Fruit fly (Drosophila melanogaster) whole organism, embryonic: ENCODE data around the gene CG10140.

Experiments used
- Bgb ChIP-seq: fragments of 200-800 bp; sonication (Bioruptor generic); IDR thresholded peaks from 2 replicates; pipeline ENCODE4 v1.3.6; 2022; ENCODE audit warnings: missing biosample characterization, missing genetic modification characterization; ENCODE audit not compliant: partially characterized antibody
- CG13287 ChIP-seq: fragments of 200-800 bp; sonication (Bioruptor generic); IDR thresholded peaks from 2 replicates; pipeline ENCODE4 v1.3.6; 2022; ENCODE audit warnings: missing biosample characterization, missing genetic modification characterization; ENCODE audit not compliant: partially characterized antibody
- CG13624 ChIP-seq: fragments of 200-800 bp; sonication (Bioruptor generic); optimal IDR thresholded peaks from 2 replicates; lab custom pipeline; 2016; ENCODE audit warnings: missing biosample characterization, missing genetic modification characterization
- CG14710 ChIP-seq: fragments of 200-800 bp; sonication (Bioruptor generic); optimal IDR thresholded peaks from 3 replicates; lab custom pipeline; 2019; ENCODE audit warnings: missing biosample characterization, mild to moderate bottlenecking, missing genetic modification characterization, moderate library complexity
- CG3163 ChIP-seq: fragments of 200-800 bp; sonication (Bioruptor generic); optimal IDR thresholded peaks from 3 replicates; lab custom pipeline; 2016; ENCODE audit warnings: missing biosample characterization, missing genetic modification characterization
- CG3995 ChIP-seq: fragments of 200-800 bp; sonication (Bioruptor generic); optimal IDR thresholded peaks from 3 replicates; lab custom pipeline; 2016; ENCODE audit warnings: missing biosample characterization, missing genetic modification characterization
- CG4360 ChIP-seq: fragments of 200-800 bp; sonication (Bioruptor generic); IDR thresholded peaks from 2 replicates; pipeline ENCODE4 v1.3.6; 2022; ENCODE audit warnings: missing biosample characterization, missing genetic modification characterization
- CG4617 ChIP-seq: fragments of 200-800 bp; sonication (Bioruptor generic); optimal IDR thresholded peaks from 3 replicates; lab custom pipeline; 2016; ENCODE audit warnings: missing biosample characterization, missing genetic modification characterization, borderline replicate concordance
- CG7963 ChIP-seq: fragments of 200-800 bp; sonication (Bioruptor generic); IDR thresholded peaks from 3 replicates; pipeline ENCODE4 v1.3.6; 2022; ENCODE audit warnings: missing biosample characterization, missing genetic modification characterization; ENCODE audit not compliant: partially characterized antibody
- CG9727 ChIP-seq: fragments of 200-800 bp; sonication (Bioruptor generic); optimal IDR thresholded peaks from 3 replicates; lab custom pipeline; 2017; ENCODE audit warnings: missing biosample characterization, mild to moderate bottlenecking, missing genetic modification characterization
- CG9817 ChIP-seq: fragments of 200-800 bp; sonication (Bioruptor generic); optimal IDR thresholded peaks from 2 replicates; lab custom pipeline; 2018; ENCODE audit warnings: missing biosample characterization, mild to moderate bottlenecking, missing genetic modification characterization, moderate library complexity
- CG9876 ChIP-seq: fragments of 200-800 bp; sonication (Bioruptor generic); optimal IDR thresholded peaks from 2 replicates; lab custom pipeline; 2016; ENCODE audit warnings: missing biosample characterization, missing genetic modification characterization
- Dad ChIP-seq: fragments of 200-800 bp; sonication (Bioruptor generic); optimal IDR thresholded peaks from 3 replicates; lab custom pipeline; 2016; ENCODE audit warnings: missing biosample characterization, missing genetic modification characterization
- HmgZ ChIP-seq: fragments of 200-800 bp; sonication (Bioruptor generic); optimal IDR thresholded peaks from 2 replicates; lab custom pipeline; 2018; ENCODE audit warnings: missing biosample characterization, mild to moderate bottlenecking, missing genetic modification characterization
- Lim3 ChIP-seq: fragments of 200-800 bp; sonication (Bioruptor generic); IDR thresholded peaks from 2 replicates; pipeline ENCODE4 v1.3.6; 2022; ENCODE audit warnings: missing biosample characterization, missing genetic modification characterization
- MESR4 ChIP-seq: fragments of 200-800 bp; sonication (Bioruptor generic); optimal IDR thresholded peaks from 2 replicates; lab custom pipeline; 2018; ENCODE audit warnings: missing biosample characterization, mild to moderate bottlenecking, missing genetic modification characterization, moderate library complexity
- NfI ChIP-seq: fragments of 200-800 bp; sonication (Bioruptor generic); optimal IDR thresholded peaks from 3 replicates; lab custom pipeline; 2018; ENCODE audit warnings: missing biosample characterization, mild to moderate bottlenecking, missing genetic modification characterization, moderate library complexity
- Ptx1 ChIP-seq: fragments of 200-800 bp; sonication (Bioruptor generic); IDR thresholded peaks from 2 replicates; pipeline ENCODE4 v1.3.6; 2022; ENCODE audit warnings: missing biosample characterization, missing genetic modification characterization
- Rfx ChIP-seq: fragments of 200-800 bp; sonication (Bioruptor generic); IDR thresholded peaks from 2 replicates; pipeline ENCODE4 v1.3.6; 2022; ENCODE audit warnings: missing biosample characterization, missing genetic modification characterization
- Sry-δ ChIP-seq: fragments of 200-800 bp; sonication (Bioruptor generic); optimal IDR thresholded peaks from 2 replicates; lab custom pipeline; 2016; ENCODE audit warnings: missing biosample characterization, missing genetic modification characterization
- YL-1 ChIP-seq: fragments of 200-800 bp; sonication (Bioruptor generic); optimal IDR thresholded peaks from 3 replicates; lab custom pipeline; 2017; ENCODE audit warnings: missing biosample characterization, mild to moderate bottlenecking, missing genetic modification characterization
- az2 ChIP-seq: fragments of 200-800 bp; sonication (Bioruptor generic); optimal IDR thresholded peaks from 3 replicates; lab custom pipeline; 2016; ENCODE audit warnings: missing biosample characterization, missing genetic modification characterization
- bsh ChIP-seq, 2 experiments: fragments of 200-800 bp; sonication (Bioruptor generic); optimal IDR thresholded peaks; 2 replicates each; lab custom pipeline; 2017 to 2018; ENCODE audit warnings: mild to moderate bottlenecking in 2 of 2, missing biosample characterization in 2 of 2, missing genetic modification characterization in 2 of 2, moderate library complexity in 1 of 2
- cg ChIP-seq: fragments of 200-800 bp; sonication (Bioruptor generic); optimal IDR thresholded peaks from 3 replicates; lab custom pipeline; 2019; ENCODE audit warnings: missing biosample characterization, mild to moderate bottlenecking, missing genetic modification characterization, moderate library complexity
- crp ChIP-seq, 2 experiments: fragments of 200-800 bp; sonication (Bioruptor generic); optimal IDR thresholded peaks; 2 replicates in 1 of 2; 3 replicates in 1 of 2; lab custom pipeline; 2017; ENCODE audit warnings: missing biosample characterization in 2 of 2, missing genetic modification characterization in 2 of 2, mild to moderate bottlenecking in 1 of 2, moderate library complexity in 1 of 2
- fd3F ChIP-seq: fragments of 200-800 bp; sonication (Bioruptor generic); optimal IDR thresholded peaks from 2 replicates; lab custom pipeline; 2018; ENCODE audit warnings: missing biosample characterization, mild to moderate bottlenecking, missing genetic modification characterization, moderate library complexity
- gcm ChIP-seq: fragments of 200-800 bp; sonication (Bioruptor generic); optimal IDR thresholded peaks from 2 replicates; lab custom pipeline; 2019; ENCODE audit warnings: missing biosample characterization, mild to moderate bottlenecking, missing genetic modification characterization, moderate library complexity
- grau ChIP-seq: fragments of 200-800 bp; optimal IDR thresholded peaks from 3 replicates; lab custom pipeline; 2019; ENCODE audit warnings: missing biosample characterization, mild to moderate bottlenecking, missing genetic modification characterization, moderate library complexity
- inv ChIP-seq: fragments of 200-800 bp; sonication (Bioruptor generic); IDR thresholded peaks from 2 replicates; pipeline ENCODE4 v1.3.6; 2022; ENCODE audit warnings: missing biosample characterization, missing genetic modification characterization; ENCODE audit not compliant: partially characterized antibody
- kay ChIP-seq: fragments of 200-800 bp; sonication (Bioruptor generic); optimal IDR thresholded peaks from 2 replicates; lab custom pipeline; 2016; ENCODE audit warnings: missing biosample characterization, missing genetic modification characterization
- knrl ChIP-seq: fragments of 200-800 bp; sonication (Bioruptor generic); IDR thresholded peaks from 3 replicates; pipeline ENCODE4 v1.3.6; 2022; ENCODE audit warnings: missing biosample characterization, missing genetic modification characterization; ENCODE audit not compliant: partially characterized antibody
- nom ChIP-seq: fragments of 200-800 bp; sonication (Bioruptor generic); optimal IDR thresholded peaks from 2 replicates; lab custom pipeline; 2017; ENCODE audit warnings: missing biosample characterization, missing genetic modification characterization, mild to moderate bottlenecking, moderate library complexity, missing genetic modification reagents
- ranshi ChIP-seq: fragments of 200-800 bp; sonication (Bioruptor generic); IDR thresholded peaks from 2 replicates; pipeline ENCODE4 v1.3.6; 2022; ENCODE audit warnings: missing biosample characterization, missing genetic modification characterization
- rib ChIP-seq: fragments of 200-800 bp; sonication (Bioruptor generic); IDR thresholded peaks from 2 replicates; pipeline ENCODE4 v1.3.6; 2022; ENCODE audit warnings: missing biosample characterization, missing genetic modification characterization
- sens ChIP-seq: fragments of 200-800 bp; sonication (Bioruptor generic); peaks from one replicate; lab custom pipeline; 2016; ENCODE audit warnings: missing biosample characterization, missing genetic modification characterization
- shn ChIP-seq: fragments of 200-800 bp; sonication (Bioruptor generic); optimal IDR thresholded peaks from 3 replicates; lab custom pipeline; 2016; ENCODE audit warnings: missing biosample characterization, missing genetic modification characterization
- sr ChIP-seq: fragments of 200-800 bp; sonication (Bioruptor generic); IDR thresholded peaks from 3 replicates; pipeline ENCODE4 v1.3.6; 2022; ENCODE audit warnings: missing biosample characterization, missing genetic modification characterization
- stwl ChIP-seq: fragments of 200-800 bp; sonication (Bioruptor generic); optimal IDR thresholded peaks from 3 replicates; lab custom pipeline; 2018; ENCODE audit warnings: missing biosample characterization, mild to moderate bottlenecking, missing genetic modification characterization, moderate library complexity
- sug ChIP-seq: fragments of 200-800 bp; optimal IDR thresholded peaks from 2 replicates; lab custom pipeline; 2019; ENCODE audit warnings: missing biosample characterization, mild to moderate bottlenecking, missing genetic modification characterization, moderate library complexity
- tgo ChIP-seq: fragments of 200-800 bp; sonication (Bioruptor generic); IDR thresholded peaks from 3 replicates; pipeline ENCODE4 v1.3.6; 2022; ENCODE audit warnings: missing biosample characterization, missing genetic modification characterization
- tin ChIP-seq: fragments of 200-800 bp; sonication (Bioruptor generic); optimal IDR thresholded peaks from 3 replicates; lab custom pipeline; 2016; ENCODE audit warnings: missing biosample characterization, missing genetic modification characterization
- twi ChIP-seq: fragments of 200-800 bp; optimal IDR thresholded peaks from 2 replicates; lab custom pipeline; 2019; ENCODE audit warnings: missing biosample characterization, mild to moderate bottlenecking, missing genetic modification characterization, moderate library complexity
- zen2 ChIP-seq: fragments of 200-800 bp; sonication (Bioruptor generic); IDR thresholded peaks from 3 replicates; pipeline ENCODE4 v1.3.6; 2022; ENCODE audit warnings: missing biosample characterization, missing genetic modification characterization; ENCODE audit not compliant: partially characterized antibody
- zf30C ChIP-seq: fragments of 200-800 bp; sonication (Bioruptor generic); optimal IDR thresholded peaks from 3 replicates; lab custom pipeline; 2018; ENCODE audit warnings: missing biosample characterization, mild to moderate bottlenecking, missing genetic modification characterization
- zfh2 ChIP-seq: fragments of 200-800 bp; sonication (Bioruptor generic); optimal IDR thresholded peaks from 2 replicates; lab custom pipeline; 2016; ENCODE audit warnings: missing biosample characterization, missing genetic modification characterization

The CG10140 gene

dm6 chr3L:13486860-13487404, 46.7 kb upstream of the CG10140 start (continued):
- TF ChIP-seq Lim3 (GFP tag; lab: Robert Waterston, UW) = no peak
- no peak for TF ChIP-seq zf30C (GFP tag; lab: Kevin White, UChicago)
- peak; percentile 95 for TF ChIP-seq MESR4 (GFP tag; lab: Kevin White, UChicago)
- TF ChIP-seq nom (GFP tag; lab: Kevin White, UChicago) = peak; percentile 51
- TF ChIP-seq YL-1 = peak; percentile 14
- TF ChIP-seq bsh (GFP tag; optimal IDR thresholded peaks at IDR 0.05; lab: Kevin White, UChicago) = peak in 1 of 2 experiments; percentile 33
- peak; percentile 16 for TF ChIP-seq CG4617 (GFP tag; lab: Kevin White, UChicago)
- no peak for TF ChIP-seq gcm (GFP tag; lab: Kevin White, UChicago)
- no peak for TF ChIP-seq az2

dm6 chr3L:13486041-13486859, 46.0 kb upstream of the CG10140 start, which contains the start of the genes Abp1 and Tgi:
Abp1 (minus strand) TSS chr3L:13486280.
Tgi (plus strand) TSS chr3L:13486797.
- TF ChIP-seq sug (tag; lab: Kevin White, UChicago) (peak; percentile 21), inv (GFP tag; lab: Robert Waterston, UW) (peak; percentile 69), MESR4 (GFP tag; lab: Kevin White, UChicago) (peak; percentile 34), zen2 (peak; percentile 73), CG9727 (GFP tag; lab: Kevin White, UChicago) (peak; percentile 6), crp (GFP tag; optimal IDR thresholded peaks at IDR 0.05; lab: Kevin White, UChicago) (no peak), CG9817 (tag; lab: Kevin White, UChicago) (peak; percentile 36), HmgZ (tag; lab: Kevin White, UChicago) (peak; percentile 78), CG3995 (GFP tag; lab: Kevin White, UChicago) (peak; percentile 16), cg (GFP tag; lab: Kevin White, UChicago) (peak; percentile 69), stwl (peak; percentile 33), tgo (no peak), Dad (GFP tag; lab: Kevin White, UChicago) (peak; percentile 29), tin (GFP tag; lab: Kevin White, UChicago) (peak; percentile 25), Bgb (GFP tag; lab: Robert Waterston, UW) (peak; percentile 93), knrl (GFP tag; lab: Robert Waterston, UW) (peak; percentile 79), ranshi (GFP tag; lab: Robert Waterston, UW) (0 out of 2 replicates have a peak, but pooled peaks have one; percentile 20), sens (peak; percentile 47), CG4360 (peak; percentile 75), CG3163 (GFP tag; lab: Kevin White, UChicago) (peak; percentile 10), CG9876 (peak; percentile 44), CG13624 (GFP tag; lab: Kevin White, UChicago) (peak; percentile 60), rib (GFP tag; lab: Robert Waterston, UW) (peak; percentile 66; the same call in 1 of the 2 replicates), CG14710 (tag; lab: Kevin White, UChicago) (peak; percentile 82), Rfx (peak; percentile 76), zfh2 (GFP tag; lab: Kevin White, UChicago) (peak; percentile 52), shn (peak; percentile 20), twi (tag; lab: Kevin White, UChicago) (no peak), CG7963 (GFP tag; lab: Robert Waterston, UW) (peak; percentile 84), NfI (GFP tag; lab: Kevin White, UChicago) (peak; percentile 26), fd3F (GFP tag; lab: Kevin White, UChicago) (peak; percentile 58), grau (peak; percentile 26), sr (GFP tag; lab: Robert Waterston, UW) (peak; percentile 58; the same call in 1 of the 3 replicates), Sry-δ (GFP tag; lab: Kevin White, UChicago) (peak; percentile 93), kay (GFP tag; lab: Kevin White, UChicago) (no peak), Ptx1 (GFP tag; lab: Robert Waterston, UW) (peak; percentile 22; the same call in 1 of the 2 replicates), CG13287 (peak; percentile 80)
